Worm (Caenorhabditis elegans) whole organism, L1 larva: ENCODE measurements around the gene ZK1248.4.

ENCODE experiments used
- C04F5.9 ChIP-seq: sonication (generic microtip); optimal IDR thresholded peaks from 2 replicates; lab custom pipeline; 2016; ENCODE audit warnings: missing genetic modification characterization, missing compliant biosample characterization
- C16A3.4 ChIP-seq: fragments of 150-350 bp; optimal IDR thresholded peaks from 2 replicates; lab custom pipeline; 2014; ENCODE audit warnings: missing biosample characterization, missing genetic modification characterization
- F16B12.6 ChIP-seq: fragments of 150-350 bp; optimal IDR thresholded peaks from 2 replicates; lab custom pipeline; 2014; ENCODE audit warnings: missing biosample characterization, missing genetic modification characterization
- aly-2 ChIP-seq: fragments of 150-350 bp; optimal IDR thresholded peaks from 2 replicates; lab custom pipeline; 2014; ENCODE audit warnings: missing biosample characterization, missing genetic modification characterization
- ama-1 ChIP-seq: fragments of 150-350 bp; optimal IDR thresholded peaks from 2 replicates; lab custom pipeline; 2014
- blmp-1 ChIP-seq: fragments of 150-350 bp; optimal IDR thresholded peaks from 2 replicates; lab custom pipeline; 2014; ENCODE audit warnings: missing biosample characterization, missing genetic modification characterization
- ceh-63 ChIP-seq: fragments of 200-800 bp; sonication (Bioruptor generic); optimal IDR thresholded peaks from 2 replicates; lab custom pipeline; 2018; ENCODE audit warnings: mild to moderate bottlenecking, missing genetic modification characterization, missing compliant biosample characterization
- ceh-8 ChIP-seq: fragments of 200-800 bp; sonication (Bioruptor generic); optimal IDR thresholded peaks from 2 replicates; lab custom pipeline; 2018; ENCODE audit warnings: mild to moderate bottlenecking, missing genetic modification characterization, moderate library complexity, missing compliant biosample characterization
- ceh-88 ChIP-seq: fragments of 200-800 bp; sonication (Bioruptor generic); IDR thresholded peaks from 2 replicates; pipeline ENCODE4 v1.3.6; 2022; ENCODE audit warnings: missing genetic modification characterization, missing compliant biosample characterization
- ceh-90 ChIP-seq: sonication (generic microtip); optimal IDR thresholded peaks from 2 replicates; lab custom pipeline; 2016; ENCODE audit warnings: missing genetic modification characterization, missing compliant biosample characterization
- dsc-1 ChIP-seq: sonication (generic microtip); optimal IDR thresholded peaks from 2 replicates; lab custom pipeline; 2016; ENCODE audit warnings: mild to moderate bottlenecking, missing genetic modification characterization, missing compliant biosample characterization
- efl-1 ChIP-seq, 4 experiments: fragments of 150-350 bp; optimal IDR thresholded peaks in 3 of 4; peaks in 1 of 4; 1 replicate in 1 of 4; 2 replicates in 3 of 4; lab custom pipeline; 2014; ENCODE audit warnings: missing biosample characterization in 2 of 4, missing genetic modification characterization in 2 of 4, missing genetic modification reagents in 2 of 4
- efl-3 ChIP-seq: fragments of 200-800 bp; sonication (Bioruptor generic); optimal IDR thresholded peaks from 2 replicates; lab custom pipeline; 2018; ENCODE audit warnings: mild to moderate bottlenecking, missing genetic modification characterization, missing compliant biosample characterization
- elt-2 ChIP-seq: sonication (generic microtip); optimal IDR thresholded peaks from 2 replicates; lab custom pipeline; 2016; ENCODE audit warnings: missing genetic modification characterization, mild to moderate bottlenecking, inconsistent platforms, missing compliant biosample characterization, missing genetic modification reagents
- elt-3 ChIP-seq, 6 experiments: fragments of 150-350 bp in 1 of 6; sonication (generic microtip); optimal IDR thresholded peaks; 2 replicates each; lab custom pipeline; 2017 to 2018; ENCODE audit warnings: missing biosample characterization in 6 of 6, missing genetic modification characterization in 6 of 6, inconsistent platforms in 1 of 6
- ets-5 ChIP-seq: fragments of 200-800 bp; sonication (Bioruptor generic); IDR thresholded peaks from 2 replicates; pipeline ENCODE4 v1.3.6; 2022; ENCODE audit warnings: missing genetic modification characterization, missing compliant biosample characterization
- fkh-10 ChIP-seq: sonication (generic microtip); optimal IDR thresholded peaks from 2 replicates; lab custom pipeline; 2017; ENCODE audit warnings: missing biosample characterization, missing genetic modification reagents, missing genetic modification characterization
- hlh-17 ChIP-seq: fragments of 200-800 bp; sonication (Bioruptor generic); optimal IDR thresholded peaks from 2 replicates; lab custom pipeline; 2018; ENCODE audit warnings: missing genetic modification characterization, mild to moderate bottlenecking, missing compliant biosample characterization, moderate library complexity, borderline replicate concordance
- hpl-2 ChIP-seq: fragments of 150-350 bp; optimal IDR thresholded peaks from 2 replicates; lab custom pipeline; 2014; ENCODE audit warnings: missing biosample characterization, missing genetic modification reagents, missing genetic modification characterization
- jun-1 ChIP-seq: fragments of 150-350 bp; optimal IDR thresholded peaks from 2 replicates; lab custom pipeline; 2014; ENCODE audit warnings: missing biosample characterization, missing genetic modification reagents, missing genetic modification characterization
- lin-13 ChIP-seq: fragments of 150-350 bp; optimal IDR thresholded peaks from 2 replicates; lab custom pipeline; 2014; ENCODE audit warnings: missing biosample characterization, missing genetic modification reagents, missing genetic modification characterization
- lin-15B ChIP-seq: fragments of 150-350 bp; sonication (generic microtip); optimal IDR thresholded peaks from 3 replicates; lab custom pipeline; 2014; ENCODE audit warnings: missing biosample characterization, missing genetic modification characterization
- lin-35 ChIP-seq, 2 experiments: fragments of 150-350 bp; optimal IDR thresholded peaks; 2 replicates each; lab custom pipeline; 2014; ENCODE audit warnings: missing biosample characterization in 2 of 2, missing genetic modification characterization in 2 of 2, missing genetic modification reagents in 2 of 2
- lin-39 ChIP-seq: fragments of 150-350 bp; optimal IDR thresholded peaks from 2 replicates; lab custom pipeline; 2014; ENCODE audit warnings: missing biosample characterization, missing genetic modification reagents, missing genetic modification characterization
- lir-3 ChIP-seq: sonication (generic microtip); optimal IDR thresholded peaks from 2 replicates; lab custom pipeline; 2016; ENCODE audit warnings: mild to moderate bottlenecking, missing genetic modification characterization, moderate library complexity, missing compliant biosample characterization; ENCODE audit not compliant: poor library complexity
- lsy-2 ChIP-seq, 2 experiments: fragments of 150-350 bp; optimal IDR thresholded peaks; 2 replicates each; lab custom pipeline; 2014; ENCODE audit warnings: missing biosample characterization in 2 of 2, missing genetic modification characterization in 2 of 2
- mab-9 ChIP-seq: fragments of 200-800 bp; sonication (Bioruptor generic); IDR thresholded peaks from 2 replicates; pipeline ENCODE4 v1.3.6; 2022; ENCODE audit warnings: missing genetic modification reagents, missing genetic modification characterization, missing compliant biosample characterization
- mdl-1 ChIP-seq, 2 experiments: fragments of 150-350 bp; optimal IDR thresholded peaks; 2 replicates each; lab custom pipeline; 2014 to 2017; ENCODE audit warnings: missing biosample characterization in 2 of 2, missing genetic modification characterization in 2 of 2, inconsistent platforms in 1 of 2
- mef-2 ChIP-seq: fragments of 150-350 bp; optimal IDR thresholded peaks from 2 replicates; lab custom pipeline; 2014; ENCODE audit warnings: missing biosample characterization, missing genetic modification characterization
- mep-1 ChIP-seq: fragments of 150-350 bp; optimal IDR thresholded peaks from 2 replicates; lab custom pipeline; 2014; ENCODE audit warnings: missing biosample characterization, missing genetic modification characterization
- nhr-12 ChIP-seq: sonication (generic microtip); optimal IDR thresholded peaks from 2 replicates; lab custom pipeline; 2017; ENCODE audit warnings: missing biosample characterization, missing genetic modification characterization
- nhr-19 ChIP-seq: fragments of 200-800 bp; sonication (Bioruptor generic); conservative IDR thresholded peaks from 2 replicates; pipeline ENCODE4 v1.3.6; 2022; ENCODE audit warnings: missing genetic modification characterization, missing compliant biosample characterization
- nhr-237 ChIP-seq: fragments of 150-350 bp; optimal IDR thresholded peaks from 2 replicates; lab custom pipeline; 2014; ENCODE audit warnings: missing biosample characterization, missing genetic modification characterization
- nhr-28 ChIP-seq: fragments of 150-350 bp; optimal IDR thresholded peaks from 2 replicates; lab custom pipeline; 2014; ENCODE audit warnings: missing biosample characterization, missing genetic modification characterization
- nhr-47 ChIP-seq: sonication (generic microtip); optimal IDR thresholded peaks from 2 replicates; lab custom pipeline; 2016; ENCODE audit warnings: mild to moderate bottlenecking, missing genetic modification characterization, moderate library complexity, missing compliant biosample characterization
- nhr-71 ChIP-seq: sonication (generic microtip); optimal IDR thresholded peaks from 2 replicates; lab custom pipeline; 2016; ENCODE audit warnings: mild to moderate bottlenecking, missing genetic modification characterization, moderate library complexity, missing compliant biosample characterization
- nhr-84 ChIP-seq: sonication (generic microtip); optimal IDR thresholded peaks from 2 replicates; lab custom pipeline; 2017; ENCODE audit warnings: missing biosample characterization, missing genetic modification characterization
- nhr-90 ChIP-seq: sonication (generic microtip); optimal IDR thresholded peaks from 2 replicates; lab custom pipeline; 2016; ENCODE audit warnings: mild to moderate bottlenecking, missing genetic modification characterization, missing compliant biosample characterization; ENCODE audit not compliant: poor library complexity
- pag-3 ChIP-seq: sonication (generic microtip); optimal IDR thresholded peaks from 2 replicates; lab custom pipeline; 2017; ENCODE audit warnings: missing genetic modification characterization, mild to moderate bottlenecking, missing compliant biosample characterization, antibody characterized with exemption, borderline replicate concordance; ENCODE audit not compliant: insufficient read depth
- pax-3 ChIP-seq: fragments of 200-800 bp; sonication (Bioruptor generic); optimal IDR thresholded peaks from 2 replicates; lab custom pipeline; 2018; ENCODE audit warnings: mild to moderate bottlenecking, missing genetic modification characterization, moderate library complexity, missing compliant biosample characterization
- pqm-1 ChIP-seq: sonication (generic microtip); optimal IDR thresholded peaks from 3 replicates; lab custom pipeline; 2017; ENCODE audit warnings: missing biosample characterization, missing genetic modification characterization
- snpc-4 ChIP-seq: fragments of 150-350 bp; optimal IDR thresholded peaks from 2 replicates; lab custom pipeline; 2014; ENCODE audit warnings: missing biosample characterization, missing genetic modification characterization
- snu-23 ChIP-seq: sonication (generic microtip); optimal IDR thresholded peaks from 2 replicates; lab custom pipeline; 2016; ENCODE audit warnings: missing genetic modification characterization, missing compliant biosample characterization
- sptf-1 ChIP-seq: fragments of 150-350 bp; optimal IDR thresholded peaks from 2 replicates; lab custom pipeline; 2014; ENCODE audit warnings: missing biosample characterization, missing genetic modification characterization
- sup-37 ChIP-seq: fragments of 200-800 bp; sonication (Bioruptor generic); optimal IDR thresholded peaks from 2 replicates; lab custom pipeline; 2018; ENCODE audit warnings: mild to moderate bottlenecking, missing genetic modification characterization, missing compliant biosample characterization
- unc-30 ChIP-seq: sonication (generic microtip); optimal IDR thresholded peaks from 2 replicates; lab custom pipeline; 2017; ENCODE audit warnings: missing biosample characterization, missing genetic modification characterization
- unc-62 ChIP-seq: fragments of 150-350 bp; optimal IDR thresholded peaks from 2 replicates; lab custom pipeline; 2014; ENCODE audit warnings: missing biosample characterization, missing genetic modification reagents, missing genetic modification characterization
- unc-98 ChIP-seq: fragments of 200-800 bp; sonication (Bioruptor generic); IDR thresholded peaks from 2 replicates; pipeline ENCODE4 v1.3.6; 2022; ENCODE audit warnings: missing genetic modification characterization, missing compliant biosample characterization
- vab-15 ChIP-seq: sonication (generic microtip); optimal IDR thresholded peaks from 2 replicates; lab custom pipeline; 2017; ENCODE audit warnings: missing genotype, mild to moderate bottlenecking, missing genetic modification characterization, missing compliant biosample characterization
- zag-1 ChIP-seq: fragments of 150-350 bp; optimal IDR thresholded peaks from 2 replicates; lab custom pipeline; 2014; ENCODE audit warnings: missing biosample characterization, missing genetic modification characterization
- ztf-11 ChIP-seq, 2 experiments: sonication (generic microtip); optimal IDR thresholded peaks; 2 replicates each; lab custom pipeline; 2016 to 2017; ENCODE audit warnings: missing genetic modification characterization in 2 of 2, missing biosample characterization in 1 of 2, missing compliant biosample characterization in 1 of 2
- ztf-4 ChIP-seq: fragments of 150-350 bp; optimal IDR thresholded peaks from 2 replicates; lab custom pipeline; 2014; ENCODE audit warnings: missing biosample characterization, missing genetic modification characterization

ZK1248.4 gene

DNA sequence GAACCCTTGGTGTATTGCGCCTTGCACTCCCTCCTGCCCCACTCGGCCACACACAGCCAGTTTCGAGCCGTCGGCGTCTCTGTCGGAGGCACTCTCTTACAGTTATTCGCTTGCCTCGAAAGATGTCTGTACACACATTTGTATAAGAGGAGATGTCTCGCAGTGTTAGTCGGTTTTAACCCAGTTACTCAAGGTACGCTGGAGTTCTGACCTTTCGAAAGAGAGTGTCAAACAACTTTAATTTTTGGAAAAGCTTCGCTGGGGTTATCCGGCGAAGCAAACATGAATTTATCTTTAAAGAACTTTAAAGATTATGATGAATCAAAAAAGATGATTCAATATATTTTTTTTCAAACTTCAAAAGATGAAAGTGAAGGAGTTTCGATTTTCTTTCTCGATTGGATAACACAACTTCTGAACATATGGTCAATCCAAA, 26.3 kb downstream of the ZK1248.4 start:
- TF ChIP-seq lir-3 (peak; percentile 96), ztf-11 (tag; optimal IDR thresholded peaks at IDR 0.05; lab: Kevin White, UChicago) (peak; percentile 93 to 98), ceh-8 (GFP tag; lab: Kevin White, UChicago) (peak; percentile 99), lin-39 (tag; lab: Kevin White, UChicago) (peak; percentile 99), unc-62 (GFP tag; lab: Kevin White, UChicago) (no peak), efl-1 (optimal IDR thresholded peaks at IDR 0.05; lab: Kevin White, UChicago) (peak; percentile 92), efl-1 (GFP tag; optimal IDR thresholded peaks at IDR 0.05 in 1 of 2; lab: Kevin White, UChicago) (peak; percentile 77 to 98), lin-13 (GFP tag; lab: Kevin White, UChicago) (peak; percentile 97), elt-3 (tag; optimal IDR thresholded peaks at IDR 0.05; lab: Kevin White, UChicago) (peak in 5 of 6 experiments; percentile 91 to 99 (median 95)), lin-35 (GFP tag; optimal IDR thresholded peaks at IDR 0.05; lab: Kevin White, UChicago) (peak; percentile 89 to 95), fkh-10 (GFP tag; lab: Kevin White, UChicago) (peak; percentile 99), lsy-2 (tag; optimal IDR thresholded peaks at IDR 0.05; lab: Kevin White, UChicago) (peak; percentile 96 to 97), nhr-90 (tag; lab: Kevin White, UChicago) (peak; percentile 100), C16A3.4 (tag; lab: Kevin White, UChicago) (peak; percentile 99), C04F5.9 (tag; lab: Kevin White, UChicago) (peak; percentile 98), hpl-2 (peak; percentile 99), lin-15B (tag; lab: Kevin White, UChicago) (peak; percentile 74), mab-9 (GFP tag; lab: Robert Waterston, UW) (peak; percentile 99), nhr-19 (GFP tag; lab: Robert Waterston, UW) (peak; percentile 99), F16B12.6 (tag; lab: Kevin White, UChicago) (peak; percentile 75), nhr-28 (tag; lab: Kevin White, UChicago) (peak; percentile 77), snpc-4 (tag; lab: Kevin White, UChicago) (peak; percentile 100), hlh-17 (peak; percentile 49), ceh-90 (tag; lab: Kevin White, UChicago) (peak; percentile 72), ama-1 (lab: Kevin White, UChicago) (peak; percentile 100), sup-37 (GFP tag; lab: Kevin White, UChicago) (peak; percentile 99), nhr-47 (tag; lab: Kevin White, UChicago) (peak; percentile 100), blmp-1 (peak; percentile 89), jun-1 (peak; percentile 98), nhr-71 (peak; percentile 100), elt-2 (tag; lab: Kevin White, UChicago) (peak; percentile 100), aly-2 (peak; percentile 99), mdl-1 (tag; optimal IDR thresholded peaks at IDR 0.05; lab: Kevin White, UChicago) (peak; percentile 46 to 94), nhr-84 (tag; lab: Kevin White, UChicago) (peak; percentile 85), pag-3 (peak; percentile 79), ceh-63 (GFP tag; lab: Kevin White, UChicago) (peak; percentile 96), unc-98 (GFP tag; lab: Robert Waterston, UW) (peak; percentile 94), zag-1 (tag; lab: Kevin White, UChicago) (peak; percentile 99), ceh-88 (GFP tag; lab: Robert Waterston, UW) (peak; percentile 99), nhr-237 (tag; lab: Kevin White, UChicago) (peak; percentile 98), nhr-12 (tag; lab: Kevin White, UChicago) (peak; percentile 80), ets-5 (GFP tag; lab: Robert Waterston, UW) (peak; percentile 84; the same call in 1 of the 2 replicates), snu-23 (GFP tag; lab: Kevin White, UChicago) (peak; percentile 100), pax-3 (peak; percentile 99), sptf-1 (tag; lab: Kevin White, UChicago) (no peak), mef-2 (tag; lab: Kevin White, UChicago) (peak; percentile 93), ztf-4 (tag; lab: Kevin White, UChicago) (peak; percentile 98), vab-15 (tag; lab: Kevin White, UChicago) (peak; percentile 93), unc-30 (tag; lab: Kevin White, UChicago) (peak; percentile 82), dsc-1 (peak; percentile 100), pqm-1 (tag; lab: Kevin White, UChicago) (peak; percentile 76), mep-1 (tag; lab: Kevin White, UChicago) (peak; percentile 99), efl-3 (GFP tag; lab: Kevin White, UChicago) (peak; percentile 90)
